Worm (Caenorhabditis elegans): ENCODE results near the gene C49F5.7.

Gene C49F5.7

DNA sequence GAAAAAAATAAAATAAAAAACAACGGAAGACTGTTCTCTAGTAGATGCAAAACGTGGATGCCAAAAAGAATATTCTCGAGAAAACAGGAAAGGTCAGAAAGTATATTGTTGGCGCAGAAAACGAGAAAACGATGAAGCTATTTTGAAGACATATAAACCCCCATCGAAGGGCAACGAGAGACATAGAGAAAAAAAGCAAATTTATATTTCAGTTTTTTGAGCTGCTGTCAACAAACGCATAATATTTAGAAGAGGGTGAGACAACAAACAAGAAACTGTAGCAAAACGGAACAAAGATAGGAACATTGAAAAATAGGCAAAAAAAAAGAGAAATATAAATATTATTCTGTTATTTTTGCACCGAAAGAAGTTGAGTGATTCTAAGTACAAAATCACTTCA, 2.3 kb upstream of the C49F5.7 start:
- TF ChIP-seq ceh-36 (tag; optimal IDR thresholded peaks at IDR 0.05) = no peak
- TF ChIP-seq scrt-1 (GFP tag; IDR thresholded peaks at IDR 0.05) = no peak
- no peak for TF ChIP-seq ets-7 (tag; optimal IDR thresholded peaks at IDR 0.05)
- TF ChIP-seq B0310.2 (tag; optimal IDR thresholded peaks at IDR 0.05) = no peak
- TF ChIP-seq hnd-1 (tag; optimal IDR thresholded peaks at IDR 0.05) = no peak
- no peak for TF ChIP-seq pes-1 (GFP tag; IDR thresholded peaks at IDR 0.05)
- no peak for TF ChIP-seq ama-1 (optimal IDR thresholded peaks at IDR 0.05)
- no peak for TF ChIP-seq hmg-4 (GFP tag; optimal IDR thresholded peaks at IDR 0.05)
- no peak for TF ChIP-seq flt-1 (GFP tag; IDR thresholded peaks at IDR 0.05)
- no peak for TF ChIP-seq ceh-13 (GFP tag; optimal IDR thresholded peaks at IDR 0.05)
- no peak for TF ChIP-seq tra-4 (tag; optimal IDR thresholded peaks at IDR 0.05)
- TF ChIP-seq F13C5.2 (tag; optimal IDR thresholded peaks at IDR 0.05) = no peak
- TF ChIP-seq tbx-11 (GFP tag; IDR thresholded peaks at IDR 0.05) = no peak
- TF ChIP-seq sea-1 (GFP tag; conservative IDR thresholded peaks at IDR 0.05) = no peak

DNA sequence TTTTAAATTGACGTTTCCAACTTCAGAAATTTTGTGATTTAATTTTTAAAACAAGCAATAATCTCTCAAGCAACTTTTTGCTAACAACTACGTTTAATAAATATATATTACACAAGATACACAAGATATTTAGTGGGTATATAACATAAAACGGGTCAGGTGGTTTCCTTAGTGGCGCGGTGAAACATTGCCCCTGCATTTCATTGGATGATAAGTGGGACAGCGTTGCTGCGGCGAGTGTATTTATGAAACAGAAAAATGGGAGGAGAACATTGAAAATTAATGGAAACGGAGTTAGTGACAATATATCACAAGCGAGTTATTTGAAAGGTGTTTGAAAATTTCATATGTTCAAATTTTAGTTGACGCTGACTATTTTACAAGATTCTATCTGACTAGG, 1.8 kb upstream of the C49F5.7 start:
- no peak for TF ChIP-seq sea-1 (GFP tag; conservative IDR thresholded peaks at IDR 0.05)
- no peak for TF ChIP-seq pes-1 (GFP tag; IDR thresholded peaks at IDR 0.05)
- no peak for TF ChIP-seq B0310.2 (tag; optimal IDR thresholded peaks at IDR 0.05)

DNA sequence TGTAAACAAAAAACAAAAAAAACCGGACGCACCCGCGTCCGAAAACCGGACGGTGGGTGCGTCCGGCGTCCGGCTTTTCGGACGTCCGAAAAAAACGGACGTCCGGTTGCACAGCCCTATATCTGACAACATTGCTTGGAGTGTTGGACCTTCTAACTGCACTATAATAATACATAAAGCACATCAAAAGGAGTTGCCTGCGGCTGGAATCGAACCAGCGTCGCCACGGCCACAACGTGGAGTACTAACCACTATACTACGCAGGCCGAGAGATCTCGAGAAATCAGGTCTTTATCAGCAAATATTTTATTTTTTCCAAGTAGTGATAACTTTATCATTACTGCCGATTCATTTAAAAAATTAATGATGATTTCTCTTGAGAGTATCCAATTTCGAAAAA, 1.3 kb upstream of the C49F5.7 start:
- no peak for TF ChIP-seq hmg-4 (GFP tag; optimal IDR thresholded peaks at IDR 0.05)
- no peak for TF ChIP-seq ceh-36 (tag; optimal IDR thresholded peaks at IDR 0.05)
- TF ChIP-seq B0310.2 (tag; optimal IDR thresholded peaks at IDR 0.05) = no peak
- no peak for TF ChIP-seq tbx-37 (GFP tag; conservative IDR thresholded peaks at IDR 0.05)
- TF ChIP-seq scrt-1 (GFP tag; IDR thresholded peaks at IDR 0.05) = no peak
- no peak for TF ChIP-seq ama-1 (optimal IDR thresholded peaks at IDR 0.05)
- no peak for TF ChIP-seq ets-7 (tag; optimal IDR thresholded peaks at IDR 0.05)
- TF ChIP-seq hnd-1 (tag; optimal IDR thresholded peaks at IDR 0.05) = no peak
- no peak for TF ChIP-seq tra-4 (tag; optimal IDR thresholded peaks at IDR 0.05)
- TF ChIP-seq ceh-13 (GFP tag; optimal IDR thresholded peaks at IDR 0.05) = no peak
- no peak for TF ChIP-seq hmbx-1 (tag; optimal IDR thresholded peaks at IDR 0.05)
- TF ChIP-seq aly-1 (tag; optimal IDR thresholded peaks at IDR 0.05) = no peak
- TF ChIP-seq F13C5.2 (tag; optimal IDR thresholded peaks at IDR 0.05) = no peak
- no peak for TF ChIP-seq sea-1 (GFP tag; conservative IDR thresholded peaks at IDR 0.05)

DNA sequence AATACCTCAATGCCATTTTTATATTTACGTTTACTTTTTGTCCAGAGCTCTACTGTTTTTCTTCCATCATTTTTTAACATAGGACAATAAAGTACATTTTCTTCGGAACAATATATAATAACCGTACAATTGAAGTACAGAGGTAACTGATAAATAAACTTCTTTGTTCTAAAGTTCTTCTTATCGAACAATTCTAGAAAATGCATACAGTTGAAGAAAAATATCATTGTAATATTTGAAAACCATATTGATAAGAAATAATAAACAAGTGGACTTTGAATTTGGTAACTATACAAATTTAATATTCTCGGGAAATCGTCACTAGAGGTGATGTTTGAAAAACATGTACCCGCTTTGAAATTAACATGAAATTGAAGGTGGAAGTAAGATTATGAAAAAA, 2.0 kb downstream of the C49F5.7 start:
- TF ChIP-seq hmg-4 (GFP tag; optimal IDR thresholded peaks at IDR 0.05) = no peak
- TF ChIP-seq aly-1 (tag; optimal IDR thresholded peaks at IDR 0.05) = no peak
- no peak for TF ChIP-seq pes-1 (GFP tag; IDR thresholded peaks at IDR 0.05)
- no peak for TF ChIP-seq ceh-13 (GFP tag; optimal IDR thresholded peaks at IDR 0.05)
- TF ChIP-seq ama-1 (optimal IDR thresholded peaks at IDR 0.05) = no peak
- no peak for TF ChIP-seq B0310.2 (tag; optimal IDR thresholded peaks at IDR 0.05)
- TF ChIP-seq sea-1 (GFP tag; conservative IDR thresholded peaks at IDR 0.05) = no peak
- TF ChIP-seq ceh-36 (tag; optimal IDR thresholded peaks at IDR 0.05) = no peak
- TF ChIP-seq ets-7 (tag; optimal IDR thresholded peaks at IDR 0.05) = no peak
- no peak for TF ChIP-seq F13C5.2 (tag; optimal IDR thresholded peaks at IDR 0.05)
- no peak for TF ChIP-seq tra-4 (tag; optimal IDR thresholded peaks at IDR 0.05)

DNA sequence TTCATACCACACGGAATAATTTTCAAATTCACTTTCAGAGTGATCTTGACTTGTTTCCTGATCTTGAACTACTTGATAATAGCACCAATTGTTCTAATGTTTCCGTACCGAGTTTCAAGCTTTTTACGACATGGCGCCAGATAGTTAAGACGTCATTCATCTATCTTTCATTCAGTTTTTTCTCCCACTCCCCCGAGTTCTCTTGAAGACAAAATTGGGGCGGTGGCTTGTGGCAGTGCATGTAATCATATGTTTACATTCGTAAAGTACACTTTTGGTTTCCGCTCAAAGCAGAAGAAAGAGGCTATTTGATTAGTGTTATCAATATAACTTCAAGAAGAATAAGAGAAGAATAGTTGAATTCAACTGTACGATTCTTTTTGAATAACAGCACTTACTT, 5.0 kb downstream of the C49F5.7 start:
- no peak for TF ChIP-seq flt-1 (GFP tag; IDR thresholded peaks at IDR 0.05)
- TF ChIP-seq scrt-1 (GFP tag; IDR thresholded peaks at IDR 0.05) = no peak
- TF ChIP-seq ceh-13 (GFP tag; optimal IDR thresholded peaks at IDR 0.05) = no peak
- TF ChIP-seq ceh-36 (tag; optimal IDR thresholded peaks at IDR 0.05) = no peak
- TF ChIP-seq ets-7 (tag; optimal IDR thresholded peaks at IDR 0.05) = no peak
- no peak for TF ChIP-seq B0310.2 (tag; optimal IDR thresholded peaks at IDR 0.05)
- TF ChIP-seq hmg-4 (GFP tag; optimal IDR thresholded peaks at IDR 0.05) = no peak
- TF ChIP-seq sea-1 (GFP tag; conservative IDR thresholded peaks at IDR 0.05) = no peak
- TF ChIP-seq hmbx-1 (tag; optimal IDR thresholded peaks at IDR 0.05) = no peak
- TF ChIP-seq ama-1 (optimal IDR thresholded peaks at IDR 0.05) = no peak
- no peak for TF ChIP-seq tbx-11 (GFP tag; IDR thresholded peaks at IDR 0.05)
- TF ChIP-seq pes-1 (GFP tag; IDR thresholded peaks at IDR 0.05) = no peak
- no peak for TF ChIP-seq tra-4 (tag; optimal IDR thresholded peaks at IDR 0.05)

DNA sequence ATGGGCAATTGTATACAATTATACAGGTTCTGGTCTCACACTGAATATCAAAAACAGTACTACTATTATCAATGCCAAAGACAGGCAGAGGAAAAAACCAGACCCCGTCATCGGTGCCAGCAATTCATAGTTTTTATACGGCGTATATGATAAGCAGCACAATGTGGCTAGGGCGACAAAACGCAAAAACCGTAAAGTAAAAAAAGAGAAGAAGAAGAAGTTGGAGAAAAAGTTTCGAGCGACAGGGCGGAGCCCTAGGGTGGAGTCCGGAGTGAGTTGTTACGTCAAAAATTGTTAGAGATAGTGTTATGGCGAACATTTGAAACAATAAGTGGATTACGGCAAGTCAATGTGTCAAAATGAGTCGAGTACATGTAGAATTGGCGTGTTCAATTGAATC, 7.0 kb downstream of the C49F5.7 start:
- TF ChIP-seq aly-1 (tag; optimal IDR thresholded peaks at IDR 0.05) (no peak), flt-1 (GFP tag; IDR thresholded peaks at IDR 0.05) (no peak), ets-7 (tag; optimal IDR thresholded peaks at IDR 0.05) (no peak), ceh-36 (tag; optimal IDR thresholded peaks at IDR 0.05) (no peak), ceh-13 (GFP tag; optimal IDR thresholded peaks at IDR 0.05) (no peak)

DNA sequence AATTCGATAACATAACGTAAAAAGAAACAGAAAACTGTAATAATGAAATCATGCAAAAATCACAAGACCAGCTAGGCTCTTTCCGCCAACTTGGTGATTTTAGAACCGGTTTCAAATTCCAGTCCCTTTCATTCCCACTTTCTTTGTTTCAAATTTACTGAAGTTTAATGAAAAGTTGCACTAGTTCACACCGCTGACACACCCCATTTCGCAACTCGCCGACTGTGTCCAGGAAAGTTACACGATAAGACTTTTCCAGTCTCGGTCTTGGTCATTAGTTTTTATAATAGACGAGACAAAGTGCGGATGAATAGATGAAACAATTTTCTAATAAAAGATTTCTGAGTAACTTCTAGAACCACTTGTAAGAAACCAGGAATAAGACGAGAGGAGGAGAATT, 9.4 kb downstream of the C49F5.7 start:
- TF ChIP-seq ama-1 (optimal IDR thresholded peaks at IDR 0.05) (no peak), ets-7 (tag; optimal IDR thresholded peaks at IDR 0.05) (no peak), flt-1 (GFP tag; IDR thresholded peaks at IDR 0.05) (no peak), pes-1 (GFP tag; IDR thresholded peaks at IDR 0.05) (no peak), hmbx-1 (tag; optimal IDR thresholded peaks at IDR 0.05) (no peak), tbx-11 (GFP tag; IDR thresholded peaks at IDR 0.05) (no peak)

DNA sequence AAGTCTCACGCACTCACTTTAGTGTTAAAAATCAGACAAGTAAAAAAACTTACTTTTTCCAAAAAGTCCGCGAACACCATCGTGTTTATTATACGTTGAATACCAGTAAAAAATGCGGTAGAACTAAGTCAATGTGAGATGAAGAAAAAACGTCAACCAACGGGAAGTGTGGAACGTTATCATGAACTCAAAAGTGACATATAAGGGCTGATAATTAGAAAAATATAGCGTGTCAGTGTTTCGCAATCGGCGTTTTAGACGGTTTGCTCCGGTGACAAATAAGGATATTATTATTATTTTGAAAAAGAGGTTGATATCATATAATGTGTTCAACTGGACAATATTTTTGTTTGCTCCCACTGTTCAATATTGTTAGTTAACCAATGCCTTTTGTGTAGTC, 10.3 kb downstream of the C49F5.7 start:
- TF ChIP-seq ceh-36 (tag; optimal IDR thresholded peaks at IDR 0.05) (no peak), tra-4 (tag; optimal IDR thresholded peaks at IDR 0.05) (no peak), hnd-1 (tag; optimal IDR thresholded peaks at IDR 0.05) (no peak), hmg-4 (GFP tag; optimal IDR thresholded peaks at IDR 0.05) (no peak), tbx-11 (GFP tag; IDR thresholded peaks at IDR 0.05) (no peak), hmbx-1 (tag; optimal IDR thresholded peaks at IDR 0.05) (no peak), scrt-1 (GFP tag; IDR thresholded peaks at IDR 0.05) (no peak), ets-7 (tag; optimal IDR thresholded peaks at IDR 0.05) (no peak), ceh-13 (GFP tag; optimal IDR thresholded peaks at IDR 0.05) (no peak), sea-1 (GFP tag; conservative IDR thresholded peaks at IDR 0.05) (no peak)
